Fruit fly (Drosophila melanogaster): ENCODE data around the gene sens-2.

DNA sequence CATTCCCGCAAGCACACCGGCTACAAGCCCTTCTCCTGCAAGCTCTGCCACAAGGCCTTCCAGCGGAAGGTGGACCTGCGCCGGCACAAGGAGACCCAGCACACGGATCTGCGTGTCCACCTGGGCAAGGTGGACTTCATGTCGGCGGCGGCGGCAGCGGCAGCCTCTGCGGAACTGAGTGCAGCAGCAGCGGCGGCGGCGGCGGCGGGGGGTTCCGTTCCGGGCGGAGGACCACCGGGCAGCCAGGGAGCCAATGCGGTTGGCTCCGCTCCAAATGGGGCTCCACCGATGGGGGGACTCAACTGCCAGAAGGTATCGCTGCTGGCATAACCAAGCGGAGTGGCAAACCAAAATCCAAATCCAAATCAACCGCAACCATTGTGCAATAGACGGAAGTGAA, 16.1 kb downstream of the sens-2 start:
- TF ChIP-seq CG8301 (tag; optimal IDR thresholded peaks at IDR 0.05) (no peak), CG17806 (tag; optimal IDR thresholded peaks at IDR 0.05) (no peak), CG4496 (GFP tag; IDR thresholded peaks at IDR 0.05) (no peak), fd96Ca (GFP tag; IDR thresholded peaks at IDR 0.05) (no peak), Ets98B (GFP tag; IDR thresholded peaks at IDR 0.05) (no peak), Pif1A (GFP tag; optimal IDR thresholded peaks at IDR 0.05) (no peak)
